Fruit fly (Drosophila melanogaster): ENCODE data around the gene pigs.
A peak's percentile ranks its signal among the peaks of the same experiment; 100 is the strongest.

pigs gene

DNA sequence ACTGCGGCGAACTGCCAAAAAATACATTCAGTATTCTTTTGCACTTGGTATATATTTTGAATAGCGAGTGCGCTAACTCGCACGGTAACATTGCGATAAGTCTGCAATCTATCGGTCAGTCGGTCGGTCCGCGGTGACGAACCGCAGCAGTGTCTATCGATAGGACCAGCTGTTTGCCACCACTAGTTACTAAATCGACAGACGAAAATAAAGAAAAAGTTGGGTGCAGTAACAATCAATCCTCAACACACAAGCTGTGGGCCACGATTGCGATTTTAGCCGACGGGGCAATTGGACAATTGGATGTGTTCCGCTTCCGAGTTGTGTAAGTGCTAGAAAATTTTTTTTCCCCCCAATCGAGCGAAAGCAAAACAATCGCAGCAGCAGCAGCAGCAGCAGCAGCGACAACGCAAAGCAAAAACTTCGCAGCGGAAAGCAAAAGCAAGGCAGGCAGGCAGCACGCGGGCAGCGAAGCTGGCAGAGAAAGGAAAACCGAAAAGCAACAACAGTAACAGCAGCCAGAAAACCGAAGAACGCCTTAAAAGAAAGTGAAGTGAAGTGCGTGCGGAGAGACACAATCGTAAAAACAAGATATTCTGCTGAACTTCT is 9.1 kb upstream of the pigs start, which contains the start of gene Pat1 (continued):
- TF ChIP-seq net (GFP tag; optimal IDR thresholded peaks at IDR 0.05), result no peak
- TF ChIP-seq Eip93F (GFP tag; optimal IDR thresholded peaks at IDR 0.05), result no peak
- peak in 1 of 2 experiments; percentile 43 for TF ChIP-seq ss (GFP tag; optimal IDR thresholded peaks at IDR 0.05)
- TF ChIP-seq esn (GFP tag; optimal IDR thresholded peaks at IDR 0.05), result peak; percentile 5
- no peak for TF ChIP-seq CG11294 (GFP tag; IDR thresholded peaks at IDR 0.05)
- no peak for TF ChIP-seq CG6808 (GFP tag; optimal IDR thresholded peaks at IDR 0.05)
- TF ChIP-seq salr (GFP tag; optimal IDR thresholded peaks at IDR 0.05), result no peak
- TF ChIP-seq CG6792 (GFP tag; optimal IDR thresholded peaks at IDR 0.05), result no peak
- no peak for TF ChIP-seq CG16779 (tag; optimal IDR thresholded peaks at IDR 0.05)
- no peak for TF ChIP-seq CG1621 (tag; optimal IDR thresholded peaks at IDR 0.05)
- TF ChIP-seq Lpt (GFP tag; optimal IDR thresholded peaks at IDR 0.05), result no peak
- TF ChIP-seq svp (GFP tag), result peak; percentile 51
- no peak for TF ChIP-seq CG34406 (GFP tag; optimal IDR thresholded peaks at IDR 0.05)
- TF ChIP-seq vri (GFP tag; optimal IDR thresholded peaks at IDR 0.05), result no peak
- TF ChIP-seq CG9139 (GFP tag; optimal IDR thresholded peaks at IDR 0.05), result no peak
- no peak for TF ChIP-seq achi (GFP tag; optimal IDR thresholded peaks at IDR 0.05)
- no peak for TF ChIP-seq CG10669 (GFP tag; optimal IDR thresholded peaks at IDR 0.05)
- TF ChIP-seq CG3032 (tag; optimal IDR thresholded peaks at IDR 0.05), result no peak
- no peak for TF ChIP-seq Met (GFP tag; optimal IDR thresholded peaks at IDR 0.05)
- TF ChIP-seq CG8319 (GFP tag; optimal IDR thresholded peaks at IDR 0.05), result no peak
- TF ChIP-seq CG6854 (GFP tag; optimal IDR thresholded peaks at IDR 0.05), result peak; percentile 20
- TF ChIP-seq acj6 (GFP tag; optimal IDR thresholded peaks at IDR 0.05), result no peak
- no peak for TF ChIP-seq Ets96B (tag; optimal IDR thresholded peaks at IDR 0.05)
- no peak for TF ChIP-seq CG7368 (GFP tag; optimal IDR thresholded peaks at IDR 0.05)
- TF ChIP-seq Smox (GFP tag; optimal IDR thresholded peaks at IDR 0.05), result no peak
- no peak for TF ChIP-seq CG6163 (GFP tag; IDR thresholded peaks at IDR 0.05)
- TF ChIP-seq fd59A (GFP tag; optimal IDR thresholded peaks at IDR 0.05), result no peak
- no peak for TF ChIP-seq CG4318 (GFP tag; optimal IDR thresholded peaks at IDR 0.05)
- no peak for TF ChIP-seq dsx (GFP tag; optimal IDR thresholded peaks at IDR 0.05; ENCODE audit: poor library complexity, severe bottlenecking)
- no peak for TF ChIP-seq Hr4 (GFP tag; optimal IDR thresholded peaks at IDR 0.05)
- no peak for TF ChIP-seq Sox15 (GFP tag; optimal IDR thresholded peaks at IDR 0.05)
- TF ChIP-seq lz (GFP tag; optimal IDR thresholded peaks at IDR 0.05), result peak; percentile 9
- TF ChIP-seq Ets21C (GFP tag; optimal IDR thresholded peaks at IDR 0.05), result no peak
- peak; percentile 40 for TF ChIP-seq CG3919 (GFP tag; optimal IDR thresholded peaks at IDR 0.05)
- no peak for TF ChIP-seq topi (GFP tag; optimal IDR thresholded peaks at IDR 0.05)
- peak; percentile 24 for TF ChIP-seq cyc (GFP tag; optimal IDR thresholded peaks at IDR 0.05)
- no peak for TF ChIP-seq Hr39 (GFP tag; optimal IDR thresholded peaks at IDR 0.05)
- TF ChIP-seq dac (GFP tag; optimal IDR thresholded peaks at IDR 0.05), result no peak
- TF ChIP-seq Sox14 (GFP tag; optimal IDR thresholded peaks at IDR 0.05), result peak; percentile 22
- no peak for TF ChIP-seq CG10631 (GFP tag; optimal IDR thresholded peaks at IDR 0.05)

- no peak for TF ChIP-seq CG10631 (GFP tag; optimal IDR thresholded peaks at IDR 0.05)
- no peak for TF ChIP-seq Blimp-1 (GFP tag; optimal IDR thresholded peaks at IDR 0.05)
- peak; percentile 19 for TF ChIP-seq Eip75B (GFP tag; optimal IDR thresholded peaks at IDR 0.05)
- TF ChIP-seq CG7368 (GFP tag; optimal IDR thresholded peaks at IDR 0.05), result peak; percentile 7
- TF ChIP-seq CG4318 (GFP tag; optimal IDR thresholded peaks at IDR 0.05), result no peak
- no peak for TF ChIP-seq Hr4 (GFP tag; optimal IDR thresholded peaks at IDR 0.05)
- TF ChIP-seq Hr38 (GFP tag; optimal IDR thresholded peaks at IDR 0.05), result no peak
- no peak for TF ChIP-seq Eip93F (GFP tag; optimal IDR thresholded peaks at IDR 0.05)
- peak; percentile 39 for TF ChIP-seq CG34406 (GFP tag; optimal IDR thresholded peaks at IDR 0.05)
- TF ChIP-seq topi (GFP tag; optimal IDR thresholded peaks at IDR 0.05), result no peak
- TF ChIP-seq fd85E (GFP tag; optimal IDR thresholded peaks at IDR 0.05), result no peak
- TF ChIP-seq Eip78C (GFP tag), result peak; percentile 87
- TF ChIP-seq cyc (GFP tag; optimal IDR thresholded peaks at IDR 0.05), result no peak
- TF ChIP-seq Met (GFP tag; optimal IDR thresholded peaks at IDR 0.05), result no peak
- TF ChIP-seq CG6792 (GFP tag; optimal IDR thresholded peaks at IDR 0.05), result peak; percentile 9
- no peak for TF ChIP-seq achi (GFP tag; optimal IDR thresholded peaks at IDR 0.05)
- TF ChIP-seq CG15336 (GFP tag; IDR thresholded peaks at IDR 0.05), result no peak
- TF ChIP-seq CG6808 (GFP tag; optimal IDR thresholded peaks at IDR 0.05), result peak; percentile 24
- no peak for TF ChIP-seq net (GFP tag; optimal IDR thresholded peaks at IDR 0.05)
- no peak for TF ChIP-seq CG8319 (GFP tag; optimal IDR thresholded peaks at IDR 0.05)
- no peak for TF ChIP-seq CG3919 (GFP tag; optimal IDR thresholded peaks at IDR 0.05)
- TF ChIP-seq CG3032 (tag; optimal IDR thresholded peaks at IDR 0.05), result no peak
- no peak for TF ChIP-seq OdsH (GFP tag; optimal IDR thresholded peaks at IDR 0.05)
- no peak for TF ChIP-seq CG6276 (GFP tag; optimal IDR thresholded peaks at IDR 0.05)
- peak; percentile 18 to 60 for TF ChIP-seq ss (GFP tag; optimal IDR thresholded peaks at IDR 0.05)
- TF ChIP-seq CG11902 (GFP tag; optimal IDR thresholded peaks at IDR 0.05), result no peak
- no peak for TF ChIP-seq dac (GFP tag; optimal IDR thresholded peaks at IDR 0.05)
- TF ChIP-seq CG6854 (GFP tag; optimal IDR thresholded peaks at IDR 0.05), result no peak
- no peak for TF ChIP-seq esn (GFP tag; optimal IDR thresholded peaks at IDR 0.05)
Observed at dm6 chrX:6592093-6592492, 7.8 kb upstream of the pigs start.

All from whole organism, prepupa.